Fruit fly (Drosophila melanogaster) whole organism, embryonic: ENCODE data around the gene hog.

Experiments
- CG16779 ChIP-seq: fragments of 200-800 bp; sonication (Bioruptor generic); IDR thresholded peaks from 2 replicates; pipeline ENCODE4 v1.3.6; 2022; ENCODE audit warnings: missing biosample characterization, missing genetic modification characterization
- CG17912 ChIP-seq: fragments of 200-800 bp; sonication (Bioruptor generic); optimal IDR thresholded peaks from 2 replicates; lab custom pipeline; 2018; ENCODE audit warnings: missing biosample characterization, mild to moderate bottlenecking, missing genetic modification characterization
- CG3847 ChIP-seq: fragments of 200-800 bp; sonication (Bioruptor generic); IDR thresholded peaks from 2 replicates; pipeline ENCODE4 v1.3.6; 2022; ENCODE audit warnings: missing biosample characterization, missing genetic modification characterization
- CG5245 ChIP-seq: fragments of 200-800 bp; sonication (Bioruptor generic); optimal IDR thresholded peaks from 3 replicates; lab custom pipeline; 2016; ENCODE audit warnings: missing biosample characterization, missing genetic modification characterization
- Elba2 ChIP-seq: fragments of 200-800 bp; sonication (Bioruptor generic); optimal IDR thresholded peaks from 3 replicates; lab custom pipeline; 2016; ENCODE audit warnings: missing biosample characterization, missing genetic modification characterization
- Rfx ChIP-seq: fragments of 200-800 bp; sonication (Bioruptor generic); IDR thresholded peaks from 2 replicates; pipeline ENCODE4 v1.3.6; 2022; ENCODE audit warnings: missing biosample characterization, missing genetic modification characterization
- Sox102F ChIP-seq: fragments of 200-800 bp; sonication (Bioruptor generic); optimal IDR thresholded peaks from 2 replicates; lab custom pipeline; 2018; ENCODE audit warnings: missing biosample characterization, mild to moderate bottlenecking, missing genetic modification characterization, moderate library complexity
- btn ChIP-seq: fragments of 200-800 bp; sonication (Bioruptor generic); optimal IDR thresholded peaks from 2 replicates; lab custom pipeline; 2016; ENCODE audit warnings: missing biosample characterization, missing genetic modification characterization
- gce ChIP-seq: fragments of 200-800 bp; sonication (Bioruptor generic); IDR thresholded peaks from 3 replicates; pipeline ENCODE4 v1.3.6; 2022; ENCODE audit warnings: missing biosample characterization, missing genetic modification characterization
- gfzf ChIP-seq: fragments of 200-800 bp; sonication (Bioruptor generic); optimal IDR thresholded peaks from 2 replicates; lab custom pipeline; 2016; ENCODE audit warnings: missing biosample characterization, mild to moderate bottlenecking, missing genetic modification characterization, moderate library complexity
- mam ChIP-seq: fragments of 200-800 bp; sonication (Bioruptor generic); optimal IDR thresholded peaks from 3 replicates; lab custom pipeline; 2016; ENCODE audit warnings: missing biosample characterization, missing genetic modification characterization
- sim ChIP-seq: fragments of 200-800 bp; sonication (Bioruptor generic); IDR thresholded peaks from 2 replicates; pipeline ENCODE4 v1.3.6; 2022; ENCODE audit warnings: missing biosample characterization, missing genetic modification characterization
- sna ChIP-seq: fragments of 200-800 bp; sonication (Bioruptor generic); IDR thresholded peaks from 2 replicates; pipeline ENCODE4 v1.3.6; 2022; ENCODE audit warnings: missing biosample characterization, missing genetic modification characterization; ENCODE audit not compliant: partially characterized antibody
- vnd ChIP-seq: fragments of 200-800 bp; sonication (Bioruptor generic); IDR thresholded peaks from 3 replicates; pipeline ENCODE4 v1.3.6; 2022; ENCODE audit warnings: missing biosample characterization, missing genetic modification characterization; ENCODE audit not compliant: partially characterized antibody

DNA sequence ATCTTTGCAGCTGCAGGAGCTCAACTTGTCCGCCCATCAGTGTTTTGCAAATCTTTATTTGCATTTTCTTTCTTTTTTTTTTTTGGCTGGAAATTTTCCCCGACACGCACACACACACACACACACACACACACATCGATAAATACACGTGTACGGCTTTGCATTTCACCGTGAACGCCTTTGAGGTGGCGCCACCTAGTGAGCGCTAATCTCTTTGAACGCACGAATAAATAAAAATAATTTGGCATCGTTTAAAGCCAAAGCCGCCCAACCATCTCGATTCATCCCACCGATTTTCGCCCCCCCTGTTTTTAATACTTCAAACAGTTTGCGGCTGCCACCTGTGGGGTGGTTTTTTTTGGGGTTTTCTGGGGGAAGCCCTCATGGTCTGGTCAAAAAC, 6.3 kb downstream of the hog start:
- TF ChIP-seq gfzf (GFP tag; lab: Kevin White, UChicago) (no peak), mam (GFP tag; lab: Kevin White, UChicago) (no peak), Sox102F (GFP tag; lab: Kevin White, UChicago) (no peak), Rfx (no peak), sim (GFP tag; lab: Robert Waterston, UW) (no peak), sna (GFP tag; lab: Robert Waterston, UW) (no peak), CG3847 (GFP tag; lab: Robert Waterston, UW) (no peak), CG17912 (GFP tag; lab: Kevin White, UChicago) (no peak), Elba2 (GFP tag; lab: Kevin White, UChicago) (no peak), CG16779 (GFP tag; lab: Robert Waterston, UW) (no peak), gce (no peak), CG5245 (no peak), btn (GFP tag; lab: Kevin White, UChicago) (no peak), vnd (no peak)
